Worm (Caenorhabditis elegans) whole organism, L4 larva: Measurements from ENCODE around the gene C47E12.12.

Source experiments
- F10B5.3 ChIP-seq: sonication (generic microtip); optimal IDR thresholded peaks from 2 replicates; lab custom pipeline; 2016; ENCODE audit warnings: mild to moderate bottlenecking, missing genetic modification characterization, missing compliant biosample characterization
- F44E2.7 ChIP-seq: fragments of 200-800 bp; sonication (Bioruptor generic); IDR thresholded peaks from 2 replicates; pipeline ENCODE4 v2.1.2; 2022; ENCODE audit warnings: missing genetic modification characterization, missing compliant biosample characterization
- T20F7.1 ChIP-seq: fragments of 200-800 bp; sonication (Bioruptor generic); optimal IDR thresholded peaks from 2 replicates; lab custom pipeline; 2018; ENCODE audit warnings: mild to moderate bottlenecking, missing genetic modification characterization, missing compliant biosample characterization
- Y48G9A.11 ChIP-seq: fragments of 200-800 bp; sonication (Bioruptor generic); IDR thresholded peaks from 2 replicates; pipeline ENCODE4 v1.3.6; 2022; ENCODE audit warnings: missing genetic modification reagents, missing genetic modification characterization, missing compliant biosample characterization
- Y5F2A.4 ChIP-seq: fragments of 200-800 bp; sonication (Bioruptor generic); optimal IDR thresholded peaks from 2 replicates; lab custom pipeline; 2018; ENCODE audit warnings: mild to moderate bottlenecking, missing genetic modification characterization, missing compliant biosample characterization
- Y75B8A.6 ChIP-seq: fragments of 200-800 bp; sonication (Bioruptor generic); IDR thresholded peaks from 2 replicates; pipeline ENCODE4 v1.3.6; 2022; ENCODE audit warnings: missing genetic modification reagents, missing genetic modification characterization, missing compliant biosample characterization
- ZK337.2 ChIP-seq: fragments of 200-800 bp; sonication (Bioruptor generic); IDR thresholded peaks from 2 replicates; pipeline ENCODE4 v1.3.6; 2022; ENCODE audit warnings: missing genetic modification reagents, missing genetic modification characterization, missing compliant biosample characterization
- aha-1 ChIP-seq: fragments of 150-350 bp; peaks from one replicate; lab custom pipeline; 2014; ENCODE audit warnings: missing biosample characterization, missing genetic modification characterization
- ama-1 ChIP-seq: fragments of 150-350 bp; optimal IDR thresholded peaks from 2 replicates; lab custom pipeline; 2014; ENCODE audit warnings: inconsistent platforms, mixed read lengths
- arid-1 ChIP-seq: fragments of 200-800 bp; sonication (Bioruptor generic); conservative IDR thresholded peaks from 2 replicates; pipeline ENCODE4 v1.3.6; 2022; ENCODE audit warnings: missing genetic modification reagents, missing genetic modification characterization, missing compliant biosample characterization
- ceh-20 ChIP-seq: fragments of 200-800 bp; sonication (Bioruptor generic); IDR thresholded peaks from 2 replicates; pipeline ENCODE4 v1.3.6; 2022; ENCODE audit warnings: missing genetic modification reagents, missing genetic modification characterization, missing compliant biosample characterization
- daf-19 ChIP-seq: fragments of 200-800 bp; sonication (Bioruptor generic); conservative IDR thresholded peaks from 2 replicates; pipeline ENCODE4 v1.3.6; 2022; ENCODE audit warnings: missing genetic modification characterization, missing compliant biosample characterization
- daf-8 ChIP-seq: fragments of 200-800 bp; sonication (Bioruptor generic); IDR thresholded peaks from 2 replicates; pipeline ENCODE4 v1.3.6; 2022; ENCODE audit warnings: missing genetic modification characterization, missing compliant biosample characterization
- dpl-1 ChIP-seq: fragments of 150-350 bp; optimal IDR thresholded peaks from 2 replicates; lab custom pipeline; 2014; ENCODE audit warnings: missing biosample characterization, missing genetic modification reagents, missing genetic modification characterization
- dve-1 ChIP-seq: sonication (generic microtip); optimal IDR thresholded peaks from 2 replicates; lab custom pipeline; 2017; ENCODE audit warnings: antibody characterized with exemption, mild to moderate bottlenecking, missing genetic modification characterization, missing compliant biosample characterization; ENCODE audit not compliant: insufficient read depth
- egl-27 ChIP-seq: sonication (generic microtip); optimal IDR thresholded peaks from 3 replicates; lab custom pipeline; 2017; ENCODE audit warnings: missing biosample characterization, missing genetic modification reagents, missing genetic modification characterization
- fkh-10 ChIP-seq: fragments of 150-350 bp; optimal IDR thresholded peaks from 2 replicates; lab custom pipeline; 2014; ENCODE audit warnings: missing biosample characterization, missing genetic modification reagents, missing genetic modification characterization
- hmg-1.1 ChIP-seq: fragments of 200-800 bp; sonication (Bioruptor generic); IDR thresholded peaks from 2 replicates; pipeline ENCODE4 v1.3.6; 2022; ENCODE audit warnings: missing genetic modification reagents, missing genetic modification characterization, missing compliant biosample characterization
- lin-15B ChIP-seq: fragments of 150-350 bp; sonication (generic microtip); optimal IDR thresholded peaks from 3 replicates; lab custom pipeline; 2014; ENCODE audit warnings: missing biosample characterization, missing genetic modification characterization
- lin-29 ChIP-seq: fragments of 200-800 bp; sonication (Bioruptor generic); IDR thresholded peaks from 2 replicates; pipeline ENCODE4 v1.3.6; 2022; ENCODE audit warnings: missing genetic modification reagents, missing genetic modification characterization, missing compliant biosample characterization
- lin-38 ChIP-seq: fragments of 200-800 bp; sonication (Bioruptor generic); IDR thresholded peaks from 2 replicates; pipeline ENCODE4 v1.3.6; 2022; ENCODE audit warnings: missing genetic modification reagents, missing genetic modification characterization, missing compliant biosample characterization
- madf-5 ChIP-seq, 2 experiments: fragments of 200-800 bp; sonication (Bioruptor generic); IDR thresholded peaks; 2 replicates each; pipeline ENCODE4 v1.3.6; 2022; ENCODE audit warnings: missing compliant biosample characterization in 2 of 2, missing genetic modification characterization in 2 of 2
- mxl-2 ChIP-seq: fragments of 200-800 bp; sonication (Bioruptor generic); conservative IDR thresholded peaks from 2 replicates; pipeline ENCODE4 v1.3.6; 2022; ENCODE audit warnings: missing genetic modification reagents, missing genetic modification characterization, missing compliant biosample characterization
- nhr-102 ChIP-seq: sonication (generic microtip); optimal IDR thresholded peaks from 2 replicates; lab custom pipeline; 2016; ENCODE audit warnings: mild to moderate bottlenecking, missing genetic modification characterization, moderate library complexity, missing compliant biosample characterization
- nhr-28 ChIP-seq: fragments of 150-350 bp; optimal IDR thresholded peaks from 2 replicates; lab custom pipeline; 2014; ENCODE audit warnings: missing biosample characterization, missing genetic modification characterization
- nhr-6 ChIP-seq: fragments of 150-350 bp; optimal IDR thresholded peaks from 2 replicates; lab custom pipeline; 2014; ENCODE audit warnings: missing biosample characterization, missing genetic modification characterization
- nhr-76 ChIP-seq: fragments of 150-350 bp; optimal IDR thresholded peaks from 2 replicates; lab custom pipeline; 2014; ENCODE audit warnings: missing biosample characterization, missing genetic modification characterization
- nhr-77 ChIP-seq: fragments of 150-350 bp; optimal IDR thresholded peaks from 2 replicates; lab custom pipeline; 2014; ENCODE audit warnings: missing biosample characterization, missing genetic modification characterization
- php-3 ChIP-seq: fragments of 200-800 bp; sonication (Bioruptor generic); IDR thresholded peaks from 2 replicates; pipeline ENCODE4 v1.3.6; 2022; ENCODE audit warnings: missing genetic modification reagents, missing genetic modification characterization, missing compliant biosample characterization
- rbr-2 ChIP-seq: sonication (generic microtip); optimal IDR thresholded peaks from 2 replicates; lab custom pipeline; 2016; ENCODE audit warnings: missing genotype, missing genetic modification characterization, missing compliant biosample characterization
- saeg-2 ChIP-seq: fragments of 200-800 bp; sonication (Bioruptor generic); IDR thresholded peaks from 2 replicates; pipeline ENCODE4 v1.3.6; 2022; ENCODE audit warnings: missing genetic modification reagents, missing genetic modification characterization, missing compliant biosample characterization
- set-16 ChIP-seq: fragments of 200-800 bp; sonication (Bioruptor generic); IDR thresholded peaks from 2 replicates; pipeline ENCODE4 v1.3.6; 2022; ENCODE audit warnings: missing genetic modification reagents, missing genetic modification characterization, missing compliant biosample characterization
- snpc-1.2 ChIP-seq: fragments of 200-800 bp; sonication (Bioruptor generic); IDR thresholded peaks from 2 replicates; pipeline ENCODE4 v1.3.6; 2022; ENCODE audit warnings: missing genetic modification reagents, missing genetic modification characterization, missing compliant biosample characterization
- spr-3 ChIP-seq: fragments of 200-800 bp; sonication (Bioruptor generic); optimal IDR thresholded peaks from 2 replicates; lab custom pipeline; 2018; ENCODE audit warnings: mild to moderate bottlenecking, missing genetic modification characterization, missing compliant biosample characterization
- unc-62 ChIP-seq, 3 experiments: fragments of 150-350 bp in 1 of 3; sonication (generic microtip); optimal IDR thresholded peaks in 2 of 3; peaks in 1 of 3; 1 replicate in 1 of 3; 2 replicates in 2 of 3; lab custom pipeline; 2014 to 2017; ENCODE audit warnings: missing biosample characterization in 3 of 3, missing genetic modification characterization in 3 of 3, missing genetic modification reagents in 3 of 3, missing genotype in 1 of 3
- zag-1 ChIP-seq: fragments of 150-350 bp; optimal IDR thresholded peaks from 2 replicates; lab custom pipeline; 2014; ENCODE audit warnings: missing biosample characterization, missing genetic modification characterization
- zfp-2 ChIP-seq: sonication (generic microtip); optimal IDR thresholded peaks from 2 replicates; lab custom pipeline; 2016; ENCODE audit warnings: mild to moderate bottlenecking, missing genetic modification characterization, missing compliant biosample characterization
- zip-11 ChIP-seq: fragments of 200-800 bp; sonication (Bioruptor generic); IDR thresholded peaks from 2 replicates; pipeline ENCODE4 v1.3.6; 2022; ENCODE audit warnings: missing genetic modification characterization, missing compliant biosample characterization
- ztf-7 ChIP-seq: fragments of 150-350 bp; optimal IDR thresholded peaks from 2 replicates; lab custom pipeline; 2014; ENCODE audit warnings: missing biosample characterization, missing genetic modification characterization

Gene C47E12.12

DNA sequence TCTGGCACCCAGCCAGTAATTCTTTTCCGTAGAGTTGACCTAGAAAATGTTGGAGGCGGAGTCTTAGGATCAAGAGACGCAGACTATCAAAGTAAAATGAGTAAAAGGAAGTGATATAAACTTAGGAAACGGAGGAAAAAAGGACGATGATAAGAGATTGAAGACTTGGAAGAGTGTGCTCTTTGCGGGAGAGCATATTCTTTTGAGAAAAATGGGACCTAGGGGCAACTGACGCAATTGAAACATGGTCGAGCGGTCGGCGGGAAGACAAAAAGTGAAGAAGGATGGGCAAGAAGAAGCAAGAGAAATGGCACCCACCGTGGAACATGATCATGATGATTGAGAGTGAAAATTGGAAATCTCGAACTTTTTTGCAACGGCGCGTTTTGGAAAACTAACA lies 24.5 kb downstream of the C47E12.12 start (continued):
- TF ChIP-seq lin-29 (GFP tag; lab: Robert Waterston, UW) (no peak), dpl-1 (GFP tag; lab: Kevin White, UChicago) (no peak), daf-8 (GFP tag; lab: Robert Waterston, UW) (no peak)

DNA sequence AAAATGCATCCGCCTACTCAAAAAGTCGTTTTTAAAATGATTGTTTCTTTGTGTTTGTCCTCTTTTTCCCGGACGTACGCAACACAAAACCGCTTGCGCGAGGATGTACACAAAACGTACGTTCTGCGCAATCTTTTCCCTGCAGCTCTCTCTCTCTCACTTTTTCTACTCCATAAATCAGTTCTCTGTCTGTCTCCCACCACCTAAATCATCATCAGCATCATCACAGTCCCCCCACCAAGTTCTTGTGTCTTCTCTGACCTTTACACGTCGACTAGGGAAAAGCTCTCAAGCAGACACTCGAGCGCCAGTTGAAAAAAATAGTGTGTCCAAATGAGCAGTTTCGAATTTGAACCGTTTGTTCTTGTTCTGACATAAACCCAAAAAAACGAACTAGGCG lies 28.2 kb downstream of the C47E12.12 start:
- TF ChIP-seq nhr-76: no peak
- TF ChIP-seq Y48G9A.11 (GFP tag; lab: Robert Waterston, UW): no peak
- no peak for TF ChIP-seq ama-1 (lab: Kevin White, UChicago)
- no peak for TF ChIP-seq nhr-102 (tag; lab: Kevin White, UChicago)
- no peak for TF ChIP-seq egl-27 (tag; lab: Kevin White, UChicago)
- TF ChIP-seq arid-1: no peak
- TF ChIP-seq ztf-7: no peak
- no peak for TF ChIP-seq hmg-1.1 (GFP tag; lab: Robert Waterston, UW)
- no peak for TF ChIP-seq F44E2.7 (GFP tag; lab: Robert Waterston, UW)
- no peak for TF ChIP-seq Y75B8A.6
- no peak for TF ChIP-seq snpc-1.2 (GFP tag; lab: Robert Waterston, UW)
- TF ChIP-seq lin-15B (tag; lab: Kevin White, UChicago): no peak
- no peak for TF ChIP-seq daf-8 (GFP tag; lab: Robert Waterston, UW)
- TF ChIP-seq aha-1: no peak
- no peak for TF ChIP-seq ceh-20
- TF ChIP-seq ZK337.2 (GFP tag; lab: Robert Waterston, UW): no peak
- TF ChIP-seq spr-3 (GFP tag; lab: Kevin White, UChicago): no peak
- no peak for TF ChIP-seq php-3 (GFP tag; lab: Robert Waterston, UW)
- TF ChIP-seq daf-19: no peak
- TF ChIP-seq zag-1 (tag; lab: Kevin White, UChicago): no peak

DNA sequence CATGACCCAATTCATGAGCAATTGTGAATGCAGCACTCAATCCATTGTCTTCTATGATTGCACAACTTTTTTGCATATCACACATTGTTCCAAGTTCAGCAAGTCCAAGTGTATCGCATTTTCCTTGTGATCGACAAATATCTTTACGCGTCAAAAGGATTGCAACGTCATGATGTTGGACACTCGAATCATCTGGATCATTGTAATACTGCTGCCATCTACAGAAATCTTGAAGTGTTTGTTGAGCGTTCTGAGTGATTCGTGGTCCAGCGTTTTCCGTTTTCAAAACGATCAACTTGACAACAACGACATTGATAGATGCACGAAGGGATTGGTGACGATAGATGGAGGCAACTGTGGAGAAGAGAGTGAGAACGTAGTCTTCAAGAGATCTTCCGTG lies 29.3 kb downstream of the C47E12.12 start:
- peak in 1 of 2 experiments; percentile 99 for TF ChIP-seq unc-62 (GFP tag; optimal IDR thresholded peaks at IDR 0.05 in 1 of 2; lab: Kevin White, UChicago)
- TF ChIP-seq unc-62 (tag; optimal IDR thresholded peaks at IDR 0.05; lab: Kevin White, UChicago): no peak
- no peak for TF ChIP-seq zip-11

DNA sequence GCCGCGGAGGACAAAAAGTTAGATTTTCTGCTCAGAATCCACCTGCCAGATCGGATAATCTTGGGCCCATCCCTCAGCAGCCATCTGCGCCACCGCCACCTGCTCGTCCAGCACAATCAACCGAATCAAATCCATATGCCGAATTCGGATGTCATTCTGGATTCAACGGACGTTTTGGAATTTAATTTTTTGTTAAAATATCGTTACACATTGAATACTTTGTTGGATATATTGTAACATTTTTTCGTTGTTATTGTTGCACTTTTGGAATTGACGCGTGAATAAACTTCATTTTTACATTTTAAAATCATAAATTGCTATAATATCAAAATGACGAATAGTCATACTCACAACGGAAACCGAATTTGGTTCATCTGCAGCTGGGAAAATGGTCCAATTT lies 38.9 kb downstream of the C47E12.12 start, which contains the start of gene spe-29:
TSS of gene spe-29 (plus strand) at position 301 of the 400 bp plus-strand sequence.
- TF ChIP-seq set-16 (GFP tag; lab: Robert Waterston, UW) (0 out of 2 replicates have a peak, but pooled peaks have one; percentile 18), zfp-2 (no peak)

DNA sequence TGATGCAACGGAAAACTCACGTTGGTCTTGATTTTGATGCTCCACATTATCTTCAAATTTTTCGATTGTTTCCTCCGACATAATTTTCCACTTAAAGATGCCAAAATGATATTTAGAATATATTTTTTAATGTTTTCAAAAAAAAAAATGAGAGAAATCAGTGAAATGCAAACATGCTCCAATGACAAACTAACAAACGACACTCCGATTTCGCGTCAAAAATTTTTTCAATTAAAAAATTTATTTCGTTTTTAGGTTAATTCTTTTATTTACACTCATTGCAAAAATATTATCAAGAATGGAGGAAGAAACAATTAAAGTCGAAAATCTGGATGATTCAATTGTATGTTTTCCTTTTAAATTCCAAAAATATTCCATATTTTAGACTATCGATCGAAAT lies 40.5 kb downstream of the C47E12.12 start, which contains the start of the genes trmt-10A and F25H8.2:
TSS of gene trmt-10A (minus strand) at position 159 of the 400 bp plus-strand sequence.
TSS of gene F25H8.2 (plus strand) at position 181 of the 400 bp plus-strand sequence.
- no peak for TF ChIP-seq mxl-2 (GFP tag; lab: Robert Waterston, UW)
- TF ChIP-seq T20F7.1 (GFP tag; lab: Kevin White, UChicago): peak; percentile 90
- TF ChIP-seq nhr-77 (tag; lab: Kevin White, UChicago): peak; percentile 65
- TF ChIP-seq F10B5.3 (tag; lab: Kevin White, UChicago): no peak
- TF ChIP-seq fkh-10: no peak
- peak; percentile 89 for TF ChIP-seq lin-38 (GFP tag; lab: Robert Waterston, UW)
- no peak for TF ChIP-seq nhr-76
- TF ChIP-seq rbr-2 (tag; lab: Kevin White, UChicago): peak; percentile 28
- TF ChIP-seq nhr-28 (tag; lab: Kevin White, UChicago): peak; percentile 18
- TF ChIP-seq aha-1: peak; percentile 30
- no peak for TF ChIP-seq Y5F2A.4 (GFP tag; lab: Kevin White, UChicago)
- TF ChIP-seq dve-1 (tag; lab: Kevin White, UChicago): peak; percentile 7
- TF ChIP-seq dpl-1 (GFP tag; lab: Kevin White, UChicago): peak; percentile 44
- no peak for TF ChIP-seq madf-5 (GFP tag; IDR thresholded peaks at IDR 0.05; lab: Robert Waterston, UW)
- peak; percentile 16 for TF ChIP-seq nhr-6 (tag; lab: Kevin White, UChicago)
- no peak for TF ChIP-seq unc-62 (GFP tag; optimal IDR thresholded peaks at IDR 0.05 in 1 of 2; lab: Kevin White, UChicago)
- no peak for TF ChIP-seq unc-62 (tag; optimal IDR thresholded peaks at IDR 0.05; lab: Kevin White, UChicago)
- no peak for TF ChIP-seq saeg-2 (GFP tag; lab: Robert Waterston, UW)
